Fruit fly (Drosophila melanogaster) whole organism, wandering third instar larva: ENCODE measurements around the gene CG2533.
"Not testable (repeated sequence)": the region's sequence is repeated elsewhere in the genome, so short reads cannot be mapped to it uniquely, and the experiment has no call there.

ENCODE experiments used
- Dif ChIP-seq: fragments of 200-275, 200-300 bp; sonication (Bioruptor generic); optimal IDR thresholded peaks from 2 replicates; lab custom pipeline; 2018; ENCODE audit warnings: missing biosample characterization, missing genetic modification characterization; ENCODE audit not compliant: partially characterized antibody
- Vsx2 ChIP-seq: fragments of 200-300, 225-300 bp; sonication (Bioruptor generic); optimal IDR thresholded peaks from 2 replicates; lab custom pipeline; 2018; ENCODE audit warnings: missing biosample characterization, missing genetic modification characterization; ENCODE audit not compliant: partially characterized antibody

dm6 chrX:11599589-11599988 is 4.4 kb downstream of the CG2533 start, which contains the start of gene rho-4:
- TF ChIP-seq Dif, Vsx2 (GFP tag; lab: Kevin White, UChicago): not testable (repeated sequence)
